Worm (Caenorhabditis elegans) whole organism, mixed stage, embryonic: ENCODE data around the gene C44H4.6.

Experiments used
- ces-1 ChIP-seq: fragments of 150-350 bp; optimal IDR thresholded peaks from 2 replicates; lab custom pipeline; 2014; ENCODE audit warnings: missing biosample characterization, missing genetic modification reagents, missing genetic modification characterization
- mep-1 ChIP-seq: fragments of 150-350 bp; optimal IDR thresholded peaks from 2 replicates; lab custom pipeline; 2017; ENCODE audit warnings: missing biosample characterization, missing genetic modification reagents, missing genetic modification characterization, inconsistent platforms
- sptf-1 ChIP-seq: sonication (generic microtip); optimal IDR thresholded peaks from 2 replicates; lab custom pipeline; 2017; ENCODE audit warnings: mild to moderate bottlenecking, missing genetic modification characterization, moderate library complexity, missing compliant biosample characterization

DNA sequence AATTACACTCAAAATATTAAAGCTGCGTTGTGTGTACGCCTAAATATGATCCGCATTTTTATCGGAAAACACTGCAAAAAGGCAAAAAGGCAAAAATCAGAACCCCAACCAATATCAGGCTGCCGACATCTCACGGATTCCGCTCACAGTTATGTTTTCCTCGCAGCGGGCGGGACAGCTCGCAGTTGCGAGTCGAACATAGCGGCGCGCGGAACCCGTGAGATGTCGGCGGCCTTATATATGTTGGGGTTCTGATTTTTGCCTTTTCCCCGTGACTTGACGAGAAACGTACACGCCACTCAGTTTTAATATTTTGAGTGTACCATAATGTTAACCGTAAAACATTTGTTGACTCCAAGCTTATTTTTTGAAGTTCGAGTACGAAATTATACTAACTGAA is 38.3 kb upstream of the C44H4.6 start:
- TF ChIP-seq mep-1 (tag; lab: Kevin White, UChicago), result no peak
- TF ChIP-seq ces-1 (GFP tag; lab: Kevin White, UChicago), result no peak
- TF ChIP-seq sptf-1 (tag; lab: Kevin White, UChicago), result no peak
